Fruit fly (Drosophila melanogaster) whole organism, embryonic: ENCODE measurements around the gene CG34398.

ENCODE experiments used
- BEAF-32 ChIP-seq: fragments of 200-800 bp; sonication (Bioruptor generic); optimal IDR thresholded peaks from 3 replicates; lab custom pipeline; 2017; ENCODE audit warnings: missing biosample characterization, missing genetic modification characterization, mild to moderate bottlenecking, moderate library complexity, missing genetic modification reagents
- CG10959 ChIP-seq: fragments of 200-800 bp; sonication (Bioruptor generic); IDR thresholded peaks from 2 replicates; pipeline ENCODE4 v1.3.6; 2022; ENCODE audit warnings: missing biosample characterization, missing genetic modification characterization
- CG11560 ChIP-seq: fragments of 200-800 bp; sonication (Bioruptor generic); IDR thresholded peaks from 3 replicates; pipeline ENCODE4 v1.3.6; 2022; ENCODE audit warnings: missing biosample characterization, missing genetic modification characterization
- CG14710 ChIP-seq: fragments of 200-800 bp; sonication (Bioruptor generic); optimal IDR thresholded peaks from 3 replicates; lab custom pipeline; 2019; ENCODE audit warnings: missing biosample characterization, mild to moderate bottlenecking, missing genetic modification characterization, moderate library complexity
- CG15073 ChIP-seq: fragments of 200-800 bp; sonication (Bioruptor generic); optimal IDR thresholded peaks from 2 replicates; lab custom pipeline; 2016; ENCODE audit warnings: missing biosample characterization, missing genetic modification characterization
- CG17385 ChIP-seq: fragments of 200-800 bp; sonication (Bioruptor generic); optimal IDR thresholded peaks from 3 replicates; lab custom pipeline; 2018; ENCODE audit warnings: missing biosample characterization, mild to moderate bottlenecking, missing genetic modification characterization
- CG17612 ChIP-seq: fragments of 200-800 bp; sonication (Bioruptor generic); IDR thresholded peaks from 2 replicates; pipeline ENCODE4 v1.3.6; 2022; ENCODE audit warnings: missing biosample characterization, missing genetic modification characterization
- CG30020 ChIP-seq: fragments of 200-800 bp; optimal IDR thresholded peaks from 2 replicates; lab custom pipeline; 2019; ENCODE audit warnings: missing biosample characterization, mild to moderate bottlenecking, missing genetic modification characterization, moderate library complexity
- CG31365 ChIP-seq: fragments of 200-800 bp; sonication (Bioruptor generic); optimal IDR thresholded peaks from 2 replicates; lab custom pipeline; 2018; ENCODE audit warnings: missing biosample characterization, mild to moderate bottlenecking, missing genetic modification characterization
- CG3726 ChIP-seq: fragments of 200-800 bp; sonication (Bioruptor generic); IDR thresholded peaks from 3 replicates; pipeline ENCODE4, ENCODE4 v1.3.6; 2022; ENCODE audit warnings: missing biosample characterization, missing genetic modification characterization
- CG4282 ChIP-seq: fragments of 200-800 bp; sonication (Bioruptor generic); optimal IDR thresholded peaks from 2 replicates; lab custom pipeline; 2016; ENCODE audit warnings: missing biosample characterization, missing genetic modification characterization
- CG4404 ChIP-seq: fragments of 200-800 bp; sonication (Bioruptor generic); IDR thresholded peaks from 2 replicates; pipeline ENCODE4 v1.3.6; 2022; ENCODE audit warnings: missing biosample characterization, missing genetic modification characterization
- CG6765 ChIP-seq: fragments of 200-800 bp; sonication (Bioruptor generic); optimal IDR thresholded peaks from 3 replicates; lab custom pipeline; 2017; ENCODE audit warnings: missing biosample characterization, mild to moderate bottlenecking, missing genetic modification characterization
- CG7839 ChIP-seq: fragments of 200-800 bp; sonication (Bioruptor generic); optimal IDR thresholded peaks from 3 replicates; lab custom pipeline; 2018; ENCODE audit warnings: missing biosample characterization, mild to moderate bottlenecking, missing genetic modification characterization, moderate library complexity
- CG8089 ChIP-seq: fragments of 200-800 bp; sonication (Bioruptor generic); optimal IDR thresholded peaks from 3 replicates; lab custom pipeline; 2016; ENCODE audit warnings: missing biosample characterization, missing genetic modification characterization
- CG9797 ChIP-seq: fragments of 200-800 bp; sonication (Bioruptor generic); optimal IDR thresholded peaks from 3 replicates; lab custom pipeline; 2018; ENCODE audit warnings: missing biosample characterization, mild to moderate bottlenecking, missing genetic modification characterization
- Chrac-16 ChIP-seq: fragments of 200-800 bp; sonication (Bioruptor generic); optimal IDR thresholded peaks from 3 replicates; lab custom pipeline; 2016; ENCODE audit warnings: missing biosample characterization, missing genetic modification characterization
- HLH54F ChIP-seq: fragments of 200-800 bp; sonication (Bioruptor generic); optimal IDR thresholded peaks from 3 replicates; lab custom pipeline; 2016; ENCODE audit warnings: missing biosample characterization, missing genetic modification characterization
- Hand ChIP-seq: fragments of 200-800 bp; sonication (Bioruptor generic); optimal IDR thresholded peaks from 2 replicates; lab custom pipeline; 2017; ENCODE audit warnings: mild to moderate bottlenecking, missing biosample characterization, missing genetic modification reagents, missing genetic modification characterization
- Hey ChIP-seq: fragments of 200-800 bp; sonication (Bioruptor generic); optimal IDR thresholded peaks from 3 replicates; lab custom pipeline; 2018; ENCODE audit warnings: missing biosample characterization, mild to moderate bottlenecking, missing genetic modification characterization
- Lim3 ChIP-seq: fragments of 200-800 bp; sonication (Bioruptor generic); IDR thresholded peaks from 2 replicates; pipeline ENCODE4 v1.3.6; 2022; ENCODE audit warnings: missing biosample characterization, missing genetic modification characterization
- Nf-YA ChIP-seq: fragments of 200-800 bp; sonication (Bioruptor generic); IDR thresholded peaks from 2 replicates; pipeline ENCODE4 v1.3.6; 2022; ENCODE audit warnings: missing biosample characterization, missing genetic modification characterization
- Pdp1 ChIP-seq, 2 experiments: fragments of 200-800 bp; sonication (Bioruptor generic); optimal IDR thresholded peaks; 3 replicates each; lab custom pipeline; 2016; ENCODE audit warnings: missing biosample characterization in 2 of 2, missing genetic modification characterization in 2 of 2, mild to moderate bottlenecking in 1 of 2, moderate library complexity in 1 of 2
- Side ChIP-seq: fragments of 200-800 bp; sonication (Bioruptor generic); optimal IDR thresholded peaks from 2 replicates; lab custom pipeline; 2016; ENCODE audit warnings: missing biosample characterization, missing genetic modification characterization
- bowl ChIP-seq: fragments of 200-800 bp; sonication (Bioruptor generic); IDR thresholded peaks from 2 replicates; pipeline ENCODE4 v1.3.6; 2022; ENCODE audit warnings: missing biosample characterization, missing genetic modification characterization
- ci ChIP-seq: fragments of 200-800 bp; sonication (Bioruptor generic); IDR thresholded peaks from 3 replicates; pipeline ENCODE4 v1.3.6; 2022; ENCODE audit warnings: missing biosample characterization, missing genetic modification characterization
- cwo ChIP-seq: fragments of 200-800 bp; sonication (Bioruptor generic); optimal IDR thresholded peaks from 3 replicates; lab custom pipeline; 2017; ENCODE audit warnings: missing biosample characterization, missing genetic modification characterization, mild to moderate bottlenecking, moderate library complexity, missing genetic modification reagents
- dimm ChIP-seq: fragments of 200-800 bp; sonication (Bioruptor generic); IDR thresholded peaks from 2 replicates; pipeline ENCODE4 v1.3.6; 2022; ENCODE audit warnings: missing biosample characterization, missing genetic modification characterization
- exex ChIP-seq: fragments of 200-800 bp; sonication (Bioruptor generic); optimal IDR thresholded peaks from 4 replicates; lab custom pipeline; 2018; ENCODE audit warnings: missing biosample characterization, mild to moderate bottlenecking, missing genetic modification characterization, moderate library complexity
- grn ChIP-seq: fragments of 200-800 bp; sonication (Bioruptor generic); optimal IDR thresholded peaks from 3 replicates; lab custom pipeline; 2017; ENCODE audit warnings: missing biosample characterization, missing genetic modification characterization
- gro ChIP-seq: fragments of 200-800 bp; sonication (Bioruptor generic); optimal IDR thresholded peaks from 2 replicates; lab custom pipeline; 2016; ENCODE audit warnings: missing biosample characterization, missing genetic modification characterization
- gt ChIP-seq: fragments of 200-800 bp; sonication (Bioruptor generic); IDR thresholded peaks from 2 replicates; pipeline ENCODE4 v1.3.6; 2022; ENCODE audit warnings: missing biosample characterization, missing genetic modification characterization
- ham ChIP-seq: fragments of 200-800 bp; sonication (Bioruptor generic); IDR thresholded peaks from 2 replicates; pipeline ENCODE4 v1.3.6; 2022; ENCODE audit warnings: missing biosample characterization, missing genetic modification characterization
- kni ChIP-seq: fragments of 200-800 bp; sonication (Bioruptor generic); optimal IDR thresholded peaks from 3 replicates; lab custom pipeline; 2017; ENCODE audit warnings: mild to moderate bottlenecking, missing biosample characterization, missing genetic modification reagents, missing genetic modification characterization
- lov ChIP-seq, 2 experiments: fragments of 200-800 bp in 1 of 2; fragments of >200 bp in 1 of 2; sonication (Bioruptor generic) in 1 of 2; IDR thresholded peaks in 1 of 2; optimal IDR thresholded peaks in 1 of 2; 2 replicates in 1 of 2; 3 replicates in 1 of 2; pipeline versions ENCODE4 v1.3.6 to Lab custom; 2017 to 2022; ENCODE audit warnings: missing biosample characterization in 1 of 2, missing genetic modification characterization in 1 of 2
- mld ChIP-seq: fragments of 200-800 bp; sonication (Bioruptor generic); IDR thresholded peaks from 3 replicates; pipeline ENCODE4 v1.3.6; 2022; ENCODE audit warnings: missing biosample characterization, missing genetic modification characterization; ENCODE audit not compliant: partially characterized antibody
- oc ChIP-seq: fragments of 200-800 bp; sonication (Bioruptor generic); optimal IDR thresholded peaks from 2 replicates; lab custom pipeline; 2018; ENCODE audit warnings: missing biosample characterization, mild to moderate bottlenecking, missing genetic modification characterization, moderate library complexity
- phol ChIP-seq: fragments of 200-800 bp; sonication (Bioruptor generic); optimal IDR thresholded peaks from 3 replicates; lab custom pipeline; 2018; ENCODE audit warnings: missing biosample characterization, mild to moderate bottlenecking, missing genetic modification characterization, moderate library complexity
- rib ChIP-seq: fragments of 200-800 bp; sonication (Bioruptor generic); IDR thresholded peaks from 2 replicates; pipeline ENCODE4 v1.3.6; 2022; ENCODE audit warnings: missing biosample characterization, missing genetic modification characterization
- row ChIP-seq: fragments of 200-800 bp; sonication (Bioruptor generic); IDR thresholded peaks from 3 replicates; pipeline ENCODE4 v1.3.6; 2022; ENCODE audit warnings: missing biosample characterization, missing genetic modification characterization
- salm ChIP-seq: fragments of 200-800 bp; sonication (Bioruptor generic); optimal IDR thresholded peaks from 2 replicates; lab custom pipeline; 2018; ENCODE audit warnings: missing biosample characterization, mild to moderate bottlenecking, missing genetic modification characterization
- schlank ChIP-seq: fragments of 200-800 bp; sonication (Bioruptor generic); optimal IDR thresholded peaks from 2 replicates; lab custom pipeline; 2018; ENCODE audit warnings: missing biosample characterization, mild to moderate bottlenecking, missing genetic modification characterization
- sens ChIP-seq: fragments of 200-800 bp; sonication (Bioruptor generic); peaks from one replicate; lab custom pipeline; 2016; ENCODE audit warnings: missing biosample characterization, missing genetic modification characterization
- slp2 ChIP-seq: fragments of 200-800 bp; sonication (Bioruptor generic); optimal IDR thresholded peaks from 2 replicates; lab custom pipeline; 2016; ENCODE audit warnings: missing biosample characterization, missing genetic modification characterization
- ssp ChIP-seq: fragments of 200-800 bp; sonication (Bioruptor generic); IDR thresholded peaks from 2 replicates; pipeline ENCODE4 v1.3.6; 2022; ENCODE audit warnings: missing biosample characterization, missing genetic modification characterization
- tin ChIP-seq: fragments of 200-800 bp; sonication (Bioruptor generic); optimal IDR thresholded peaks from 3 replicates; lab custom pipeline; 2016; ENCODE audit warnings: missing biosample characterization, missing genetic modification characterization
- ttk ChIP-seq: fragments of 200-800 bp; sonication (Bioruptor generic); IDR thresholded peaks from 2 replicates; pipeline ENCODE4 v2.1.2; 2022; ENCODE audit warnings: missing biosample characterization, missing genetic modification characterization
- vfl ChIP-seq: fragments of 200-800 bp; sonication (Bioruptor generic); optimal IDR thresholded peaks from 2 replicates; lab custom pipeline; 2016; ENCODE audit warnings: missing biosample characterization, missing genetic modification characterization
- z ChIP-seq: fragments of 200-800 bp; sonication (Bioruptor generic); IDR thresholded peaks from 3 replicates; pipeline ENCODE4 v1.3.6; 2022; ENCODE audit warnings: missing biosample characterization, missing genetic modification characterization

The CG34398 gene

DNA sequence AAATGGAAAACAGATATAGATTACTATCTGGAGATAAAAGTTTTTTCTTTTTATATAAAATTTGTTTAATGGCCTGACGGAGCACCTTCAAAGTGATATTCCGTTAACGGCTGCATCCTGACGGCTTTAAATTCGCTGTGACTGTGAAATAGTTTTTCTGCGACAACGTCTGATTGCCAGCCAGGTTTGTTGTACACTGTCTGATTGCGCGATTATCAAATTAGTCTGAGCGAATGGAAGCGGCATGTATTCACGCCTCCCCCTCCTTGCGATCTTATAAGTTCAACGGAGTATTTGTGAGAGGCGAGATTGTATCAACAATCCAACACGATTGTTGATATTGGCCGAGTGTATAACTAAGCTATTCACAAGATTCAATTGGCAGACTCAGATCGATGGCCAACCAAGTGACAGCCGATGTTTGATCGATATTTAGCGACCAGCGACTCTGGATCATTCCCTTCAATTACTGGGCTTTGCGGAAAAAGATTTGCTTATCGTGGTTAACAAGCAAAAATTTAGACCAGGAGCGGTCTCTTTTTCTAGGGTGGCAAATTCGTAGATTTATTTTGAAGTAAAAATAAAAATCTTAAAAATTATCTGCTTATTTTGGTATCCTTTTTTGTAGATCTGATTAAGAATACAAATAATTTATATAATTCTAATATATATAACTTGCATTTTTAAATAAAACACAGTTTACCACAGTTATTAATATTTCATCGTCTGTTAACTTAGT is 57.2 kb downstream of the CG34398 start (continued):
- TF ChIP-seq phol (tag; lab: Kevin White, UChicago) (no peak), rib (GFP tag; lab: Robert Waterston, UW) (no peak), oc (tag; lab: Kevin White, UChicago) (no peak), ham (GFP tag; lab: Robert Waterston, UW) (no peak), Hey (tag; lab: Kevin White, UChicago) (no peak)

DNA sequence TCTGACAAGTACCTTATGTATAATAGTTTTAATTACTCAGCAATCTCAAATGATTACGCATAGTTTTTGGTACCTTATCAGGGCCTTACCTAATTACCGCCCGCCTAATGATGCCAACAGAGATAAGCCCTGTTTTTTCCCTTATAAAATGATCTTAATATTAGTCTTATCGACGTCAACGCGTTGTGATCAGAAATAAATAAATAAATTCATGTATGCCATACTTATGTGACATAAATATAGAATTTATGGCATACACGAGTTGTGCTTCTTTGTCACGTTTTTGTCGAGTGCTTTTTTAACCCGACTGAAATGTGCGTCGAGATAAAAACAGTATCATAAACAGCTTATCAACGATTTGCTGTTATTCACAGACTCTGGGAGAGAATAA is 57.7 kb downstream of the CG34398 start:
- TF ChIP-seq CG7839 (tag; lab: Kevin White, UChicago), result no peak
- TF ChIP-seq CG3726 (GFP tag; lab: Robert Waterston, UW), result no peak
- TF ChIP-seq dimm, result no peak
- no peak for TF ChIP-seq vfl (GFP tag; lab: Kevin White, UChicago)
- no peak for TF ChIP-seq CG15073
- no peak for TF ChIP-seq gt (GFP tag; lab: Robert Waterston, UW)
- TF ChIP-seq salm, result no peak
- TF ChIP-seq Pdp1 (GFP tag; optimal IDR thresholded peaks at IDR 0.05; lab: Kevin White, UChicago), result peak in 1 of 2 experiments; percentile 56
- no peak for TF ChIP-seq tin
- no peak for TF ChIP-seq CG8089 (GFP tag; lab: Kevin White, UChicago)
- no peak for TF ChIP-seq ssp
- no peak for TF ChIP-seq Hand
- no peak for TF ChIP-seq Nf-YA (GFP tag; lab: Robert Waterston, UW)
- TF ChIP-seq lov (optimal IDR thresholded peaks at IDR 0.05; lab: Kevin White, UChicago), result no peak
- TF ChIP-seq lov (GFP tag; IDR thresholded peaks at IDR 0.05; lab: Robert Waterston, UW), result no peak
- no peak for TF ChIP-seq mld
- TF ChIP-seq grn, result peak; percentile 62
- no peak for TF ChIP-seq CG6765 (GFP tag; lab: Kevin White, UChicago)
- peak; percentile 95 for TF ChIP-seq exex (tag; lab: Kevin White, UChicago)
- no peak for TF ChIP-seq rib (GFP tag; lab: Robert Waterston, UW)
- TF ChIP-seq Side (GFP tag; lab: Kevin White, UChicago), result no peak
- TF ChIP-seq kni (GFP tag; lab: Kevin White, UChicago), result no peak
- no peak for TF ChIP-seq row
- TF ChIP-seq CG11560 (tag; lab: Robert Waterston, UW), result no peak
- no peak for TF ChIP-seq CG17385 (GFP tag; lab: Kevin White, UChicago)
- no peak for TF ChIP-seq z
- no peak for TF ChIP-seq slp2 (GFP tag; lab: Kevin White, UChicago)
- no peak for TF ChIP-seq CG9797
- no peak for TF ChIP-seq CG14710 (tag; lab: Kevin White, UChicago)
- TF ChIP-seq schlank (tag; lab: Kevin White, UChicago), result no peak
- no peak for TF ChIP-seq bowl (GFP tag; lab: Robert Waterston, UW)
- no peak for TF ChIP-seq CG4404 (GFP tag; lab: Robert Waterston, UW)
- TF ChIP-seq CG30020 (tag; lab: Kevin White, UChicago), result no peak
- TF ChIP-seq CG4282, result no peak
- peak; percentile 47 for TF ChIP-seq sens
- TF ChIP-seq gro (GFP tag; lab: Kevin White, UChicago), result no peak
- no peak for TF ChIP-seq ttk (GFP tag; lab: Robert Waterston, UW)
- TF ChIP-seq CG10959, result no peak
- TF ChIP-seq BEAF-32, result no peak
- TF ChIP-seq CG31365 (tag; lab: Kevin White, UChicago), result no peak
- no peak for TF ChIP-seq CG17612 (GFP tag; lab: Robert Waterston, UW)
- peak; percentile 93 for TF ChIP-seq cwo (GFP tag; lab: Kevin White, UChicago)
- TF ChIP-seq ci (GFP tag; lab: Robert Waterston, UW), result no peak
- no peak for TF ChIP-seq HLH54F
- no peak for TF ChIP-seq Lim3
- no peak for TF ChIP-seq Chrac-16 (GFP tag; lab: Kevin White, UChicago)
